Worm (Caenorhabditis elegans) whole organism, midembryonic: Measurements from ENCODE around the gene C06A12.8.

Source experiments
- T22C8.4 ChIP-seq: fragments of 200-800 bp; sonication (Bioruptor generic); IDR thresholded peaks from 2 replicates; pipeline ENCODE4 v1.3.6; 2022; ENCODE audit warnings: missing genetic modification characterization, missing compliant biosample characterization
- cog-1 ChIP-seq: sonication (generic microtip); optimal IDR thresholded peaks from 2 replicates; lab custom pipeline; 2016; ENCODE audit warnings: missing genetic modification characterization, missing compliant biosample characterization
- flt-1 ChIP-seq: fragments of 200-800 bp; sonication (Bioruptor generic); IDR thresholded peaks from 2 replicates; pipeline ENCODE4 v1.3.6; 2022; ENCODE audit warnings: missing genetic modification characterization, missing compliant biosample characterization
- klf-2 ChIP-seq: fragments of 200-800 bp; sonication (Bioruptor generic); conservative IDR thresholded peaks from 2 replicates; pipeline ENCODE4 v1.3.6; 2022; ENCODE audit warnings: missing genetic modification reagents, missing genetic modification characterization, missing compliant biosample characterization
- med-1 ChIP-seq: sonication (generic microtip); optimal IDR thresholded peaks from 2 replicates; lab custom pipeline; 2017; ENCODE audit warnings: missing genetic modification characterization, mild to moderate bottlenecking, missing compliant biosample characterization, antibody characterized with exemption, missing genetic modification reagents; ENCODE audit not compliant: insufficient read depth
- ref-1 ChIP-seq: fragments of 200-800 bp; sonication (Bioruptor generic); conservative IDR thresholded peaks from 2 replicates; pipeline ENCODE4 v1.3.6; 2022; ENCODE audit warnings: missing genetic modification reagents, missing genetic modification characterization, missing compliant biosample characterization
- tab-1 ChIP-seq: fragments of 200-800 bp; sonication (Bioruptor generic); IDR thresholded peaks from 2 replicates; pipeline ENCODE4 v1.3.6; 2022; ENCODE audit warnings: missing genetic modification characterization, missing compliant biosample characterization
- ztf-23 ChIP-seq: fragments of 200-800 bp; sonication (Bioruptor generic); IDR thresholded peaks from 2 replicates; pipeline ENCODE4 v1.3.6; 2022; ENCODE audit warnings: missing genetic modification reagents, missing genetic modification characterization, missing compliant biosample characterization
- ztf-29 ChIP-seq: fragments of 200-800 bp; sonication (Bioruptor generic); IDR thresholded peaks from 2 replicates; pipeline ENCODE4 v1.3.6; 2022; ENCODE audit warnings: missing genetic modification reagents, missing genetic modification characterization, missing compliant biosample characterization

The C06A12.8 gene

ce11 chrIV:17440417-17440816, 3.3 kb downstream of the C06A12.8 start, which contains the start of gene F08A7.1:
Gene F08A7.1, plus strand, starts transcription at chrIV:17440607.
- TF ChIP-seq flt-1 (GFP tag; lab: Robert Waterston, UW) = no peak
- no peak for TF ChIP-seq med-1 (GFP tag; lab: Kevin White, UChicago)
- TF ChIP-seq tab-1 (GFP tag; lab: Robert Waterston, UW) = no peak
- TF ChIP-seq ztf-29 = no peak
- TF ChIP-seq ztf-23 (GFP tag; lab: Robert Waterston, UW) = no peak
- no peak for TF ChIP-seq T22C8.4
- TF ChIP-seq klf-2 (GFP tag; lab: Robert Waterston, UW) = no peak
- no peak for TF ChIP-seq cog-1 (tag; lab: Kevin White, UChicago)
- no peak for TF ChIP-seq ref-1 (GFP tag; lab: Robert Waterston, UW)

- no peak for TF ChIP-seq T22C8.4
- no peak for TF ChIP-seq klf-2 (GFP tag; lab: Robert Waterston, UW)
- TF ChIP-seq ztf-23 (GFP tag; lab: Robert Waterston, UW) = no peak
- no peak for TF ChIP-seq cog-1 (tag; lab: Kevin White, UChicago)
- no peak for TF ChIP-seq ref-1 (GFP tag; lab: Robert Waterston, UW)
- no peak for TF ChIP-seq flt-1 (GFP tag; lab: Robert Waterston, UW)
- TF ChIP-seq tab-1 (GFP tag; lab: Robert Waterston, UW) = no peak
- no peak for TF ChIP-seq ztf-29
- TF ChIP-seq med-1 (GFP tag; lab: Kevin White, UChicago) = no peak
Measured at ce11 chrIV:17441260-17441659, 4.1 kb downstream of the C06A12.8 start.

- TF ChIP-seq ztf-29 (no peak), ref-1 (GFP tag; lab: Robert Waterston, UW) (no peak), klf-2 (GFP tag; lab: Robert Waterston, UW) (no peak), ztf-23 (GFP tag; lab: Robert Waterston, UW) (no peak), flt-1 (GFP tag; lab: Robert Waterston, UW) (no peak), med-1 (GFP tag; lab: Kevin White, UChicago) (no peak), cog-1 (tag; lab: Kevin White, UChicago) (no peak), tab-1 (GFP tag; lab: Robert Waterston, UW) (no peak), T22C8.4 (no peak)
Measured at ce11 chrIV:17442503-17442902, 5.4 kb downstream of the C06A12.8 start, which contains the start of gene F11E6.11. Gene F11E6.11, plus strand, starts transcription at chrIV:17442827.

- no peak for TF ChIP-seq cog-1 (tag; lab: Kevin White, UChicago)
- TF ChIP-seq ref-1 (GFP tag; lab: Robert Waterston, UW) = no peak
- no peak for TF ChIP-seq tab-1 (GFP tag; lab: Robert Waterston, UW)
- TF ChIP-seq ztf-23 (GFP tag; lab: Robert Waterston, UW) = no peak
- TF ChIP-seq T22C8.4 = no peak
- TF ChIP-seq flt-1 (GFP tag; lab: Robert Waterston, UW) = no peak
- TF ChIP-seq med-1 (GFP tag; lab: Kevin White, UChicago) = no peak
Measured at ce11 chrIV:17448319-17448718, 11.2 kb downstream of the C06A12.8 start.

- TF ChIP-seq tab-1 (GFP tag; lab: Robert Waterston, UW) (no peak), flt-1 (GFP tag; lab: Robert Waterston, UW) (no peak), T22C8.4 (no peak), cog-1 (tag; lab: Kevin White, UChicago) (no peak), klf-2 (GFP tag; lab: Robert Waterston, UW) (no peak), ztf-23 (GFP tag; lab: Robert Waterston, UW) (no peak), med-1 (GFP tag; lab: Kevin White, UChicago) (no peak), ref-1 (GFP tag; lab: Robert Waterston, UW) (no peak), ztf-29 (no peak)
Measured at ce11 chrIV:17450443-17450842, 13.3 kb downstream of the C06A12.8 start, which contains the start of gene F11E6.8. Gene F11E6.8, minus strand, starts transcription at chrIV:17450543.

- no peak for TF ChIP-seq ztf-29
- no peak for TF ChIP-seq flt-1 (GFP tag; lab: Robert Waterston, UW)
- TF ChIP-seq tab-1 (GFP tag; lab: Robert Waterston, UW) = no peak
Measured at ce11 chrIV:17453200-17453599, 16.1 kb downstream of the C06A12.8 start.

ce11 chrIV:17453996-17454395, 16.9 kb downstream of the C06A12.8 start:
- no peak for TF ChIP-seq ztf-23 (GFP tag; lab: Robert Waterston, UW)
- no peak for TF ChIP-seq klf-2 (GFP tag; lab: Robert Waterston, UW)
- no peak for TF ChIP-seq ref-1 (GFP tag; lab: Robert Waterston, UW)
- no peak for TF ChIP-seq flt-1 (GFP tag; lab: Robert Waterston, UW)
- no peak for TF ChIP-seq tab-1 (GFP tag; lab: Robert Waterston, UW)
- TF ChIP-seq T22C8.4 = no peak
- TF ChIP-seq cog-1 (tag; lab: Kevin White, UChicago) = no peak
- TF ChIP-seq med-1 (GFP tag; lab: Kevin White, UChicago) = no peak
- no peak for TF ChIP-seq ztf-29

- TF ChIP-seq cog-1 (tag; lab: Kevin White, UChicago) = no peak
Measured at ce11 chrIV:17461222-17461707, 24.1 kb downstream of the C06A12.8 start, which contains the start of gene rif-1.1. Gene rif-1.1, minus strand, starts transcription at chrIV:17461272.

ce11 chrIV:17463108-17463608, 26.0 kb downstream of the C06A12.8 start, which contains the start of gene F11E6.10:
Gene F11E6.10, minus strand, starts transcription at chrIV:17463158.
- TF ChIP-seq klf-2 (GFP tag; lab: Robert Waterston, UW) = no peak
- TF ChIP-seq tab-1 (GFP tag; lab: Robert Waterston, UW) = no peak
- TF ChIP-seq flt-1 (GFP tag; lab: Robert Waterston, UW) = no peak
- no peak for TF ChIP-seq ztf-23 (GFP tag; lab: Robert Waterston, UW)
- TF ChIP-seq ztf-29 = no peak
- TF ChIP-seq cog-1 (tag; lab: Kevin White, UChicago) = no peak
- TF ChIP-seq med-1 (GFP tag; lab: Kevin White, UChicago) = no peak
- no peak for TF ChIP-seq T22C8.4
- TF ChIP-seq ref-1 (GFP tag; lab: Robert Waterston, UW) = no peak
